Worm (Caenorhabditis elegans): ENCODE results near the gene B0272.3.

The B0272.3 gene

ce11 chrX:9467573-9467972 lies 36.3 kb downstream of the B0272.3 start:
- peak; percentile 58 for TF ChIP-seq hlh-1 (tag; optimal IDR thresholded peaks at IDR 0.05)
- no peak for TF ChIP-seq nhr-12 (tag; optimal IDR thresholded peaks at IDR 0.05)
- TF ChIP-seq bed-3 (GFP tag; optimal IDR thresholded peaks at IDR 0.05): peak; percentile 87
- TF ChIP-seq unc-120 (tag; optimal IDR thresholded peaks at IDR 0.05; ENCODE audit: poor library complexity, severe bottlenecking): peak; percentile 92
- TF ChIP-seq mab-5 (tag; optimal IDR thresholded peaks at IDR 0.05): no peak
- TF ChIP-seq lin-13 (tag; optimal IDR thresholded peaks at IDR 0.05): peak; percentile 33
- peak; percentile 50 for TF ChIP-seq nhr-28 (tag; optimal IDR thresholded peaks at IDR 0.05)
- no peak for TF ChIP-seq elt-1 (tag; optimal IDR thresholded peaks at IDR 0.05; ENCODE audit: borderline replicate concordance, insufficient read depth)
- no peak for TF ChIP-seq zip-8 (tag; optimal IDR thresholded peaks at IDR 0.05)
- TF ChIP-seq ham-2 (GFP tag; optimal IDR thresholded peaks at IDR 0.05): peak; percentile 83
- TF ChIP-seq elt-3 (tag; optimal IDR thresholded peaks at IDR 0.05): no peak
- TF ChIP-seq ceh-39 (tag; optimal IDR thresholded peaks at IDR 0.05): peak; percentile 5
- peak; percentile 78 for TF ChIP-seq sem-2 (GFP tag; optimal IDR thresholded peaks at IDR 0.05)
- TF ChIP-seq flh-1 (GFP tag; optimal IDR thresholded peaks at IDR 0.05): peak; percentile 76
- peak; percentile 44 for TF ChIP-seq ztf-11 (tag; optimal IDR thresholded peaks at IDR 0.05)
- TF ChIP-seq ces-1 (GFP tag; optimal IDR thresholded peaks at IDR 0.05): peak; percentile 54
- TF ChIP-seq lin-32 (GFP tag; optimal IDR thresholded peaks at IDR 0.05): peak; percentile 86
- TF ChIP-seq snpc-4 (tag; optimal IDR thresholded peaks at IDR 0.05): no peak
- peak; percentile 90 for TF ChIP-seq ceh-43 (GFP tag; optimal IDR thresholded peaks at IDR 0.05)
- TF ChIP-seq mep-1 (tag; optimal IDR thresholded peaks at IDR 0.05): peak; percentile 35
- TF ChIP-seq sptf-1 (tag; optimal IDR thresholded peaks at IDR 0.05): peak; percentile 93
- TF ChIP-seq unc-62 (GFP tag; optimal IDR thresholded peaks at IDR 0.05): peak; percentile 71
- TF ChIP-seq drap-1 (GFP tag; optimal IDR thresholded peaks at IDR 0.05): peak; percentile 92
- TF ChIP-seq nhr-76 (tag; optimal IDR thresholded peaks at IDR 0.05): no peak
- peak; percentile 90 for TF ChIP-seq tbx-8 (GFP tag; optimal IDR thresholded peaks at IDR 0.05)
- peak; percentile 91 for TF ChIP-seq M03D4.4 (tag; optimal IDR thresholded peaks at IDR 0.05)
- peak; percentile 77 for TF ChIP-seq nhr-237 (tag; optimal IDR thresholded peaks at IDR 0.05)
- peak; percentile 91 for TF ChIP-seq ceh-83 (GFP tag; optimal IDR thresholded peaks at IDR 0.05)
- TF ChIP-seq nhr-2 (tag; optimal IDR thresholded peaks at IDR 0.05): no peak
- TF ChIP-seq cnd-1 (tag; optimal IDR thresholded peaks at IDR 0.05): peak; percentile 89
- no peak for TF ChIP-seq unc-39 (tag; optimal IDR thresholded peaks at IDR 0.05)
- no peak for TF ChIP-seq blmp-1 (tag; optimal IDR thresholded peaks at IDR 0.05)
- peak; percentile 61 for TF ChIP-seq lsy-2 (tag; optimal IDR thresholded peaks at IDR 0.05)
- TF ChIP-seq mls-2 (tag; optimal IDR thresholded peaks at IDR 0.05): peak; percentile 91
- TF ChIP-seq pha-4 (tag; optimal IDR thresholded peaks at IDR 0.05): peak; percentile 79

DNA sequence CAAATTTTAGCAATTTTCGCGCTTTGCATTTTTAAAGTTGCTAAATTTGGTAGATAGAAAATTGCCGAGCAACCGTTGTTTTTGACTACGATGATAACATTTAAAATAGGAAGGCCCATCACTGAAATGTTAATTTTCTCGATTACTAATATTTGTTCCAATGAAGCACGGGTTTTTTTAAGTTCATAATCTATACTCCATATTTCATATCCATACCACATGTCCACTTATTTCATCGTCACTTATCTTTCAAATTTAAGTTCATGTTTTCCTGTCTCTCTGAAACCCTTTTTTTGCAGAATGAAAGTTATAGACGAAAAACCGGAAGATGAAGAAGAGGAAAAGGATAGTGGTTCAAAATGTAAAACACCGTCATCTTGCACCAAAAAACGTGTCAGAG lies 40.9 kb downstream of the B0272.3 start, which contains the start of gene gap-2:
gap-2 (plus strand) TSS at position 301 of the 400 bp plus-strand sequence.
- TF ChIP-seq sptf-1 (tag; optimal IDR thresholded peaks at IDR 0.05): no peak
- TF ChIP-seq lsy-2 (tag; optimal IDR thresholded peaks at IDR 0.05): no peak

DNA sequence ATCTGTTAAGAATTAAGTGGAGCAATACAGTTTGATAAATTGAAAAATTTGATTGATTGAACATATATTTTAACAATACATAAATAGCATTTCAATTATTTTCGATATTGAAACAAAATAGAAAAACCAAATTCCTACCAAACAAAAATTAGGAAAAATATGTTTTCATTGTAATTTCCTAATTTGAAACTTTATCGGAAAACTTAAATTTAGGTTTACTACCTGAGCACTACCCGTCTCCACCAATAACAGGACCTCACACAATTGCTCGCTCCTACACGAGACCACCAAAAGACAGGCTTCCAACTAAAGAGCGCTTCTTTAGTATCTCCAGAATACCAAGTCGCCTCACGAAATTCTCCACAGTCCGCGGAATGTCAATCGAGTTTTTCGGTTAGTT lies 45.5 kb downstream of the B0272.3 start:
- TF ChIP-seq pha-4 (tag; optimal IDR thresholded peaks at IDR 0.05): no peak
- no peak for TF ChIP-seq zip-8 (tag; optimal IDR thresholded peaks at IDR 0.05)
- no peak for TF ChIP-seq nhr-76 (tag; optimal IDR thresholded peaks at IDR 0.05)
- no peak for TF ChIP-seq sptf-1 (tag; optimal IDR thresholded peaks at IDR 0.05)
- TF ChIP-seq ceh-43 (GFP tag; optimal IDR thresholded peaks at IDR 0.05): no peak
- no peak for TF ChIP-seq ztf-11 (tag; optimal IDR thresholded peaks at IDR 0.05)
- TF ChIP-seq lsy-2 (tag; optimal IDR thresholded peaks at IDR 0.05): no peak
- no peak for TF ChIP-seq nhr-237 (tag; optimal IDR thresholded peaks at IDR 0.05)
- TF ChIP-seq hlh-1 (tag; optimal IDR thresholded peaks at IDR 0.05): no peak
- TF ChIP-seq elt-1 (tag; optimal IDR thresholded peaks at IDR 0.05; ENCODE audit: borderline replicate concordance, insufficient read depth): no peak
- TF ChIP-seq flh-1 (GFP tag; optimal IDR thresholded peaks at IDR 0.05): no peak
- no peak for TF ChIP-seq M03D4.4 (tag; optimal IDR thresholded peaks at IDR 0.05)
- TF ChIP-seq ham-2 (GFP tag; optimal IDR thresholded peaks at IDR 0.05): no peak
- no peak for TF ChIP-seq ceh-39 (tag; optimal IDR thresholded peaks at IDR 0.05)
- TF ChIP-seq nhr-2 (tag; optimal IDR thresholded peaks at IDR 0.05): no peak
- TF ChIP-seq snpc-4 (tag; optimal IDR thresholded peaks at IDR 0.05): no peak

Measured in whole organism, mixed stage, embryonic.